Worm (Caenorhabditis elegans) whole organism, L1 larva: ENCODE results near the gene lact-2.
A peak's percentile ranks its signal among the peaks of the same experiment; 100 is the strongest.

Source experiments
- C04F5.9 ChIP-seq: sonication (generic microtip); optimal IDR thresholded peaks from 2 replicates; lab custom pipeline; 2016; ENCODE audit warnings: missing genetic modification characterization, missing compliant biosample characterization
- F16B12.6 ChIP-seq: fragments of 150-350 bp; optimal IDR thresholded peaks from 2 replicates; lab custom pipeline; 2014; ENCODE audit warnings: missing biosample characterization, missing genetic modification characterization
- Y116A8C.19 ChIP-seq: sonication (generic microtip); optimal IDR thresholded peaks from 2 replicates; lab custom pipeline; 2016; ENCODE audit warnings: missing compliant biosample characterization, missing genetic modification characterization, borderline replicate concordance
- alr-1 ChIP-seq: fragments of 200-800 bp; sonication (Bioruptor generic); optimal IDR thresholded peaks from 2 replicates; lab custom pipeline; 2018; ENCODE audit warnings: borderline replicate concordance, mild to moderate bottlenecking, missing genetic modification characterization, missing compliant biosample characterization
- blmp-1 ChIP-seq: fragments of 150-350 bp; optimal IDR thresholded peaks from 2 replicates; lab custom pipeline; 2014; ENCODE audit warnings: missing biosample characterization, missing genetic modification characterization
- ceh-63 ChIP-seq: fragments of 200-800 bp; sonication (Bioruptor generic); optimal IDR thresholded peaks from 2 replicates; lab custom pipeline; 2018; ENCODE audit warnings: mild to moderate bottlenecking, missing genetic modification characterization, missing compliant biosample characterization
- ceh-8 ChIP-seq: fragments of 200-800 bp; sonication (Bioruptor generic); optimal IDR thresholded peaks from 2 replicates; lab custom pipeline; 2018; ENCODE audit warnings: mild to moderate bottlenecking, missing genetic modification characterization, moderate library complexity, missing compliant biosample characterization
- ceh-88 ChIP-seq: fragments of 200-800 bp; sonication (Bioruptor generic); IDR thresholded peaks from 2 replicates; pipeline ENCODE4 v1.3.6; 2022; ENCODE audit warnings: missing genetic modification characterization, missing compliant biosample characterization
- dpl-1 ChIP-seq, 3 experiments: fragments of 150-350 bp in 2 of 3; sonication (generic microtip) in 1 of 3; optimal IDR thresholded peaks; 2 replicates each; lab custom pipeline; 2014 to 2017; ENCODE audit warnings: missing biosample characterization in 3 of 3, missing genetic modification characterization in 3 of 3, missing genetic modification reagents in 3 of 3
- efl-1 ChIP-seq, 4 experiments: fragments of 150-350 bp; optimal IDR thresholded peaks in 3 of 4; peaks in 1 of 4; 1 replicate in 1 of 4; 2 replicates in 3 of 4; lab custom pipeline; 2014; ENCODE audit warnings: missing biosample characterization in 2 of 4, missing genetic modification characterization in 2 of 4, missing genetic modification reagents in 2 of 4
- efl-3 ChIP-seq: fragments of 200-800 bp; sonication (Bioruptor generic); optimal IDR thresholded peaks from 2 replicates; lab custom pipeline; 2018; ENCODE audit warnings: mild to moderate bottlenecking, missing genetic modification characterization, missing compliant biosample characterization
- egl-13 ChIP-seq: sonication (generic microtip); optimal IDR thresholded peaks from 2 replicates; lab custom pipeline; 2016; ENCODE audit warnings: missing genotype, missing genetic modification reagents, missing genetic modification characterization, missing compliant biosample characterization
- egl-27 ChIP-seq, 2 experiments: fragments of 150-350 bp in 1 of 2; sonication (generic microtip); optimal IDR thresholded peaks; 3 replicates each; lab custom pipeline; 2017 to 2018; ENCODE audit warnings: missing biosample characterization in 2 of 2, missing genetic modification characterization in 2 of 2, missing genetic modification reagents in 2 of 2
- elt-3 ChIP-seq, 6 experiments: fragments of 150-350 bp in 1 of 6; sonication (generic microtip); optimal IDR thresholded peaks; 2 replicates each; lab custom pipeline; 2017 to 2018; ENCODE audit warnings: missing biosample characterization in 6 of 6, missing genetic modification characterization in 6 of 6, inconsistent platforms in 1 of 6
- fkh-8 ChIP-seq: sonication (generic microtip); optimal IDR thresholded peaks from 2 replicates; lab custom pipeline; 2016; ENCODE audit warnings: mild to moderate bottlenecking, missing genetic modification characterization, missing compliant biosample characterization
- irx-1 ChIP-seq: sonication (generic microtip); optimal IDR thresholded peaks from 2 replicates; lab custom pipeline; 2016; ENCODE audit warnings: missing genetic modification characterization, missing compliant biosample characterization
- lin-13 ChIP-seq: fragments of 150-350 bp; optimal IDR thresholded peaks from 2 replicates; lab custom pipeline; 2014; ENCODE audit warnings: missing biosample characterization, missing genetic modification reagents, missing genetic modification characterization
- mab-9 ChIP-seq: fragments of 200-800 bp; sonication (Bioruptor generic); IDR thresholded peaks from 2 replicates; pipeline ENCODE4 v1.3.6; 2022; ENCODE audit warnings: missing genetic modification reagents, missing genetic modification characterization, missing compliant biosample characterization
- mep-1 ChIP-seq: fragments of 150-350 bp; optimal IDR thresholded peaks from 2 replicates; lab custom pipeline; 2014; ENCODE audit warnings: missing biosample characterization, missing genetic modification characterization
- nhr-19 ChIP-seq: fragments of 200-800 bp; sonication (Bioruptor generic); conservative IDR thresholded peaks from 2 replicates; pipeline ENCODE4 v1.3.6; 2022; ENCODE audit warnings: missing genetic modification characterization, missing compliant biosample characterization
- nhr-28 ChIP-seq: fragments of 150-350 bp; optimal IDR thresholded peaks from 2 replicates; lab custom pipeline; 2014; ENCODE audit warnings: missing biosample characterization, missing genetic modification characterization
- nhr-84 ChIP-seq: sonication (generic microtip); optimal IDR thresholded peaks from 2 replicates; lab custom pipeline; 2017; ENCODE audit warnings: missing biosample characterization, missing genetic modification characterization
- nhr-90 ChIP-seq: sonication (generic microtip); optimal IDR thresholded peaks from 2 replicates; lab custom pipeline; 2016; ENCODE audit warnings: mild to moderate bottlenecking, missing genetic modification characterization, missing compliant biosample characterization; ENCODE audit not compliant: poor library complexity
- pqm-1 ChIP-seq: sonication (generic microtip); optimal IDR thresholded peaks from 3 replicates; lab custom pipeline; 2017; ENCODE audit warnings: missing biosample characterization, missing genetic modification characterization
- rnt-1 ChIP-seq: sonication (generic microtip); optimal IDR thresholded peaks from 2 replicates; lab custom pipeline; 2016; ENCODE audit warnings: mild to moderate bottlenecking, missing genetic modification characterization, moderate library complexity, missing compliant biosample characterization
- sup-37 ChIP-seq: fragments of 200-800 bp; sonication (Bioruptor generic); optimal IDR thresholded peaks from 2 replicates; lab custom pipeline; 2018; ENCODE audit warnings: mild to moderate bottlenecking, missing genetic modification characterization, missing compliant biosample characterization
- swsn-7 ChIP-seq: sonication (generic microtip); optimal IDR thresholded peaks from 2 replicates; lab custom pipeline; 2016; ENCODE audit warnings: missing genetic modification characterization, missing compliant biosample characterization
- tbx-2 ChIP-seq: sonication (generic microtip); optimal IDR thresholded peaks from 2 replicates; lab custom pipeline; 2016; ENCODE audit warnings: missing genetic modification characterization, missing compliant biosample characterization
- unc-130 ChIP-seq: fragments of 150-350 bp; optimal IDR thresholded peaks from 2 replicates; lab custom pipeline; 2017; ENCODE audit warnings: missing biosample characterization, missing genetic modification characterization, inconsistent platforms
- unc-30 ChIP-seq: sonication (generic microtip); optimal IDR thresholded peaks from 2 replicates; lab custom pipeline; 2017; ENCODE audit warnings: missing biosample characterization, missing genetic modification characterization
- unc-86 ChIP-seq: sonication (generic microtip); optimal IDR thresholded peaks from 2 replicates; lab custom pipeline; 2016; ENCODE audit warnings: missing genetic modification characterization, missing compliant biosample characterization
- unc-98 ChIP-seq: fragments of 200-800 bp; sonication (Bioruptor generic); IDR thresholded peaks from 2 replicates; pipeline ENCODE4 v1.3.6; 2022; ENCODE audit warnings: missing genetic modification characterization, missing compliant biosample characterization
- zag-1 ChIP-seq: fragments of 150-350 bp; optimal IDR thresholded peaks from 2 replicates; lab custom pipeline; 2014; ENCODE audit warnings: missing biosample characterization, missing genetic modification characterization
- zip-4 ChIP-seq: fragments of 200-800 bp; sonication (Bioruptor generic); optimal IDR thresholded peaks from 2 replicates; lab custom pipeline; 2018; ENCODE audit warnings: mild to moderate bottlenecking, missing genetic modification characterization, moderate library complexity, missing compliant biosample characterization

The lact-2 gene

DNA sequence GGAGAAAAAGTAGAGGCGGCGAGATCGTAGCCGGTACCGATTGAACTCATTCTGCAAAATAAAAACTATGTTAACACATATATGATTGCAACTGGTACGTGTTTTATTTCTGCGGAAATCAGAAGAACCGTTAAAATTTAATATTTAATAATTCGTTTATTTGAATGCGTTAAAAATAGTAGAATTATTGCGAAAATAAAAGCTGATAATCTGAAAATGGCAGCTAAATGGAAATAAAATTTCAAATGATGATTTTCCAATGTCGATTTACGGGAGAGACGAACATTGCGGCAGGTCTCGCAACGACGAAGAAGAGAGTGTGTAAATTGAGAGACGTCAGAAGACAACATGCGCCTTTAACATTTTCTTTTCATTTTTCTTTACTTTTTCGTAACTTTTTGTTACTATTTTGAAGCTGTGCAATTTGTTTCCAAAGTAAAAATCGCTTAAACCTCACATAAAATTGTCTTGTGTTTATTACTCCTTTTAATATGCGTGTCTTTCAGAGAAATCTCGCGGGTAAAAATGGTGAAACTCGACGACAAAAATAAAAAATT, 5.2 kb downstream of the lact-2 start, which contains the start of the genes pas-7 and puf-12 (continued):
- TF ChIP-seq ceh-63 (no peak), efl-3 (GFP tag; lab: Kevin White, UChicago) (no peak), nhr-28 (tag; lab: Kevin White, UChicago) (no peak), nhr-90 (tag; lab: Kevin White, UChicago) (no peak), ceh-8 (GFP tag; lab: Kevin White, UChicago) (no peak), tbx-2 (tag; lab: Kevin White, UChicago) (no peak), rnt-1 (no peak), dpl-1 (GFP tag; optimal IDR thresholded peaks at IDR 0.05; lab: Kevin White, UChicago) (peak; percentile 24 to 67 (median 41)), sup-37 (no peak), swsn-7 (no peak), efl-1 (optimal IDR thresholded peaks at IDR 0.05; lab: Kevin White, UChicago) (peak; percentile 60 to 69), efl-1 (GFP tag; optimal IDR thresholded peaks at IDR 0.05 in 1 of 2; lab: Kevin White, UChicago) (peak; percentile 62 to 89), blmp-1 (no peak), unc-130 (no peak)

DNA sequence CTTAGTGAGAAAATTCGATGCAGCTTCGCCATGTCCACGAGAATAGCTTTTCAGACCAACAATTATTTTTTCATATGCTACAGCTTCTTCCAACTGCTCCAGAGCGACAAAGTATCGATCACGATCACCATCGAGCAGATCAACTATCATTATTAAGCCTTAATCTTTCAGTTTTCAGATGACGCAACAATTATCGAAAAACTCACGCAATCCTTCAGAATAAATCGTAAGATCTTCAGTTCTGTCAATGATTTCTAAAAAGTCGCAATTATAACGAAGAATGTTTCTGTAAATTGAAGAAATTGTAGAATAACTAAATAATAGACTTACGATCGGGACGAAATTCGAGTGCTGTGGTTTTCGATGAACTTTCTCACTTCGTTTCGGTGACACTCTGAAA, 8.5 kb downstream of the lact-2 start:
- TF ChIP-seq pqm-1 (tag; lab: Kevin White, UChicago): no peak
- no peak for TF ChIP-seq F16B12.6 (tag; lab: Kevin White, UChicago)
- TF ChIP-seq unc-130: no peak
- no peak for TF ChIP-seq Y116A8C.19
- no peak for TF ChIP-seq unc-86 (tag; lab: Kevin White, UChicago)
- TF ChIP-seq egl-27 (tag; optimal IDR thresholded peaks at IDR 0.05; lab: Kevin White, UChicago): no peak
- TF ChIP-seq nhr-84 (tag; lab: Kevin White, UChicago): no peak
- TF ChIP-seq zag-1: no peak
- no peak for TF ChIP-seq ceh-88 (GFP tag; lab: Robert Waterston, UW)
- no peak for TF ChIP-seq lin-13
- TF ChIP-seq fkh-8: no peak
- TF ChIP-seq nhr-19 (GFP tag; lab: Robert Waterston, UW): no peak
- TF ChIP-seq swsn-7: no peak

DNA sequence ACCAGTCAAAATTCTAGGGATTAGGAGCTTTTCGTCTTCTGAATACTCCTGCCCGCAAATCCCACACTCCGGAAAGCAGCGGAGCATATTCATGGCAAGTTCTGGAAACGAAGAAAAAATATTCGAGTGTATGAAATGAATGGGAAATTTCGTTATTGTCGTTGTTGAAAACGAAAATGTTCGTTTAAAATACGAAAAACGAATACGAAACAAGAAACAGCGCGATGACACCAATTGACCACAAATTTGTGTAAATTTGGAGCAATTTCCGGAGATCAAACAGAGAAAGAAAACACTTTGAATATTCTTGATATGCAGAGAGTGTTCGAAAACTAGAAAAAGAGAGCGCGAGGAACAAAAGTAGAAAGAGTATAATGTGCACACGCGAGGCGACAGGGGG, 10.9 kb downstream of the lact-2 start, which contains the start of gene ZK945.4:
ZK945.4 (minus strand) TSS at position 101 of the 400 bp plus-strand sequence.
- TF ChIP-seq unc-98 (GFP tag; lab: Robert Waterston, UW) (no peak), egl-13 (tag; lab: Kevin White, UChicago) (no peak), nhr-84 (tag; lab: Kevin White, UChicago) (no peak)
- TF ChIP-seq, all 84 proteins: peak for 0

DNA sequence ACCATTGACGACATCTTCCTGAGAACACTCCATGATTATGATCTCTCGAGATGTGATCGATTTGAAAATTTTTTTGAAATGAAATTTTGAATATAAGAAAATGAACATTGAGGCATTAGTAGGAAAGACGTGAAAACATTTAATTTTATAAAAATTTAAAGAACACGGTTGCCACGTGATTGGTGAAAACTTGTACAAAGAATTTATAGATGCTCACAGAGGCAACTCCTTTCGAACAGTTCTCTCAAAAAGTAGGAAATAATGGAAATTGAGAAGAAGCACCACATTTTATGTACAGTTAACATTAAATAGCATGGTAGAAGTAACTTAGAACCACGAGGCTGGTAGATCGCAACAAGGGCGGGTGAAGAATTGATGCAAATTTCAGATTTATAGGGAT, 12.2 kb downstream of the lact-2 start, which contains the start of gene ZK945.6:
ZK945.6 (minus strand) TSS at position 101 of the 400 bp plus-strand sequence.
- no peak for TF ChIP-seq fkh-8
- no peak for TF ChIP-seq unc-30 (tag; lab: Kevin White, UChicago)
- no peak for TF ChIP-seq irx-1 (tag; lab: Kevin White, UChicago)
- TF ChIP-seq alr-1 (tag; lab: Kevin White, UChicago): no peak
- TF ChIP-seq mep-1 (tag; lab: Kevin White, UChicago): no peak
- no peak for TF ChIP-seq Y116A8C.19
- TF ChIP-seq elt-3 (tag; optimal IDR thresholded peaks at IDR 0.05; lab: Kevin White, UChicago): no peak
- TF ChIP-seq nhr-84 (tag; lab: Kevin White, UChicago): no peak
- no peak for TF ChIP-seq efl-1 (optimal IDR thresholded peaks at IDR 0.05; lab: Kevin White, UChicago)
- TF ChIP-seq efl-1 (GFP tag; optimal IDR thresholded peaks at IDR 0.05 in 1 of 2; lab: Kevin White, UChicago): no peak
- TF ChIP-seq rnt-1: no peak
- no peak for TF ChIP-seq C04F5.9 (tag; lab: Kevin White, UChicago)
- no peak for TF ChIP-seq zip-4
- no peak for TF ChIP-seq mab-9 (GFP tag; lab: Robert Waterston, UW)
